Worm (Caenorhabditis elegans): ENCODE results near the gene abu-11.

Gene abu-11

DNA sequence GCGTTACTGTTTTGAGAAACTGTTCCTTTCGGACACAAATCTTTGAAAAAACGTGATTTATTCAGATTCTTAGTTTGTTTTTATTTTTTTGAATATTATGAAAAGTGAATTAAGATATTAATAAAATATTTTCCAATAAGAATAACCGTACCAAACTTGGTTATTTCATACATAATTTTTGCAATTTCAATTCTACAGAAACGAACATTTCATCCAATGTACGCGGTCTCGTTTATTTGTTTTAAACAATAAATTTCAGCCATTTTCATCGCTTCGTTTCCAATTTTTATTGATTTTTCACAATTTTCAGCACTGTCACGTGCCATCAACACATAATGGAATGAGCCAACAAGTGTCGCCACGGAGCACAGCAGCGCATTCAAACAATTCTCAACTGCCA lies 47.4 kb downstream of the abu-11 start, which contains the start of gene T25D3.4:
Gene T25D3.4, plus strand, starts transcription at position 301 of the 400 bp plus-strand sequence.
- no peak for TF ChIP-seq flt-1 (GFP tag; IDR thresholded peaks at IDR 0.05)
- TF ChIP-seq ztf-23 (GFP tag; IDR thresholded peaks at IDR 0.05): no peak

Data from whole organism, midembryonic.